Fruit fly (Drosophila melanogaster) whole organism, pupa: ENCODE measurements around the gene CG4911.

ENCODE experiments used
- CG13204 ChIP-seq: fragments of 200-800 bp; sonication (Bioruptor generic); optimal IDR thresholded peaks from 2 replicates; lab custom pipeline; 2018; ENCODE audit warnings: missing biosample characterization, mild to moderate bottlenecking, missing genetic modification characterization, moderate library complexity
- Pif1A ChIP-seq: fragments of 200-800 bp; sonication (Bioruptor generic); optimal IDR thresholded peaks from 3 replicates; lab custom pipeline; 2016; ENCODE audit warnings: missing biosample characterization, missing genetic modification characterization

dm6 chr3L:9074882-9075281, 2.4 kb upstream of the CG4911 start:
- TF ChIP-seq Pif1A (GFP tag; lab: Kevin White, UChicago) (no peak), CG13204 (GFP tag; lab: Kevin White, UChicago) (no peak)
